Fruit fly (Drosophila melanogaster) whole organism, wandering third instar larva: ENCODE results near the gene da.

ENCODE experiments used
- Abd-B ChIP-seq: fragments of >200 bp; optimal IDR thresholded peaks from 2 replicates; lab custom pipeline; 2017; ENCODE audit warnings: missing biosample characterization, missing genetic modification characterization
- CG9705 ChIP-seq: fragments of 200-800 bp; sonication (Bioruptor generic); optimal IDR thresholded peaks from 2 replicates; lab custom pipeline; 2018; ENCODE audit warnings: missing biosample characterization, mild to moderate bottlenecking, missing genetic modification characterization
- CrebA ChIP-seq: fragments of 200-800 bp; sonication (Bioruptor generic); optimal IDR thresholded peaks from 2 replicates; lab custom pipeline; 2016; ENCODE audit warnings: missing biosample characterization, mild to moderate bottlenecking, missing genetic modification characterization, borderline replicate concordance
- Dfd ChIP-seq: fragments of >200 bp; optimal IDR thresholded peaks from 2 replicates; lab custom pipeline; 2017; ENCODE audit warnings: missing biosample characterization, missing genetic modification characterization
- Dif ChIP-seq: fragments of 200-275, 200-300 bp; sonication (Bioruptor generic); optimal IDR thresholded peaks from 2 replicates; lab custom pipeline; 2018; ENCODE audit warnings: missing biosample characterization, missing genetic modification characterization; ENCODE audit not compliant: partially characterized antibody
- GATAd ChIP-seq: sonication (Bioruptor generic); optimal IDR thresholded peaks from 2 replicates; lab custom pipeline; 2016; ENCODE audit warnings: missing biosample characterization, missing genetic modification characterization
- HLH106 ChIP-seq: fragments of 200-800 bp; optimal IDR thresholded peaks from 3 replicates; lab custom pipeline; 2019; ENCODE audit warnings: missing biosample characterization, mild to moderate bottlenecking, missing genetic modification characterization, moderate library complexity
- Hnf4 ChIP-seq: fragments of 200-800 bp; sonication (Bioruptor generic); optimal IDR thresholded peaks from 2 replicates; lab custom pipeline; 2016; ENCODE audit warnings: missing biosample characterization, mild to moderate bottlenecking, missing genetic modification characterization
- Hr78 ChIP-seq: fragments of >200 bp; optimal IDR thresholded peaks from 2 replicates; lab custom pipeline; 2017; ENCODE audit warnings: missing biosample characterization, missing genetic modification characterization
- Hr83 ChIP-seq: fragments of 200-300 bp; sonication (Bioruptor generic); optimal IDR thresholded peaks from 2 replicates; lab custom pipeline; 2016; ENCODE audit warnings: missing biosample characterization, mild to moderate bottlenecking, missing genetic modification characterization, moderate library complexity; ENCODE audit not compliant: poor library complexity, severe bottlenecking
- Jra ChIP-seq: sonication (Bioruptor generic); optimal IDR thresholded peaks from 2 replicates; lab custom pipeline; 2016; ENCODE audit warnings: missing biosample characterization, missing genetic modification characterization
- Mio ChIP-seq: sonication (Bioruptor generic); optimal IDR thresholded peaks from 2 replicates; lab custom pipeline; 2016; ENCODE audit warnings: missing biosample characterization, missing genetic modification characterization
- Myc ChIP-seq: fragments of >200 bp; optimal IDR thresholded peaks from 2 replicates; lab custom pipeline; 2017
- N ChIP-seq: fragments of >200 bp; optimal IDR thresholded peaks from 2 replicates; lab custom pipeline; 2018; ENCODE audit warnings: missing biosample characterization, missing external identifiers, missing genetic modification characterization
- OdsH ChIP-seq: fragments of 200-800 bp; sonication (Bioruptor generic); optimal IDR thresholded peaks from 2 replicates; lab custom pipeline; 2016; ENCODE audit warnings: missing biosample characterization, mild to moderate bottlenecking, missing genetic modification characterization
- Rel ChIP-seq, 2 experiments: fragments of 200-800 bp; sonication (Bioruptor generic) in 1 of 2; optimal IDR thresholded peaks; 2 replicates in 1 of 2; 3 replicates in 1 of 2; lab custom pipeline; 2016 to 2019; ENCODE audit warnings: mild to moderate bottlenecking in 2 of 2, missing biosample characterization in 2 of 2, missing genetic modification characterization in 2 of 2, moderate library complexity in 1 of 2
- Sp1 ChIP-seq: fragments of 200-800 bp; sonication (Bioruptor generic); optimal IDR thresholded peaks from 3 replicates; lab custom pipeline; 2019; ENCODE audit warnings: missing biosample characterization, mild to moderate bottlenecking, missing genetic modification characterization, moderate library complexity
- Vsx2 ChIP-seq: fragments of 200-300, 225-300 bp; sonication (Bioruptor generic); optimal IDR thresholded peaks from 2 replicates; lab custom pipeline; 2018; ENCODE audit warnings: missing biosample characterization, missing genetic modification characterization; ENCODE audit not compliant: partially characterized antibody
- br ChIP-seq: fragments of 200-800 bp; sonication (Bioruptor generic); optimal IDR thresholded peaks from 2 replicates; lab custom pipeline; 2016; ENCODE audit warnings: missing biosample characterization, missing genetic modification characterization
- brk ChIP-seq: fragments of 200-800 bp; sonication (Bioruptor generic); optimal IDR thresholded peaks from 2 replicates; lab custom pipeline; 2016; ENCODE audit warnings: missing biosample characterization, mild to moderate bottlenecking, missing genetic modification characterization
- dl ChIP-seq, 2 experiments: fragments of 175-275, 200-275 bp in 1 of 2; fragments of 200-275 bp in 1 of 2; sonication (Bioruptor generic); optimal IDR thresholded peaks; lab custom pipeline; 2018; ENCODE audit warnings: mild to moderate bottlenecking in 2 of 2, missing biosample characterization in 2 of 2, missing genetic modification characterization in 2 of 2, moderate library complexity in 2 of 2; ENCODE audit not compliant: partially characterized antibody in 2 of 2, insufficient read depth in 1 of 2
- dmrt93B ChIP-seq: fragments of 200-800 bp; sonication (Bioruptor generic); optimal IDR thresholded peaks from 2 replicates; lab custom pipeline; 2018; ENCODE audit warnings: missing biosample characterization, mild to moderate bottlenecking, missing genetic modification characterization
- dsf ChIP-seq: sonication (Bioruptor generic); optimal IDR thresholded peaks from 2 replicates; lab custom pipeline; 2016; ENCODE audit warnings: missing biosample characterization, missing genetic modification characterization, borderline replicate concordance
- ey ChIP-seq: fragments of 200-800 bp; sonication (Bioruptor generic); optimal IDR thresholded peaks from 2 replicates; lab custom pipeline; 2016; ENCODE audit warnings: missing biosample characterization, missing genetic modification characterization
- foxo ChIP-seq, 2 experiments: fragments of 200-800 bp; sonication (Bioruptor generic); optimal IDR thresholded peaks; 2 replicates in 1 of 2; 3 replicates in 1 of 2; lab custom pipeline; 2016 to 2017; ENCODE audit warnings: missing biosample characterization in 2 of 2, missing genetic modification characterization in 2 of 2
- fru ChIP-seq: fragments of 200-800 bp; sonication (Bioruptor generic); optimal IDR thresholded peaks from 3 replicates; lab custom pipeline; 2016; ENCODE audit warnings: missing biosample characterization, mild to moderate bottlenecking, missing genetic modification characterization
- h ChIP-seq: fragments of 200-800 bp; sonication (Bioruptor generic); optimal IDR thresholded peaks from 3 replicates; lab custom pipeline; 2016; ENCODE audit warnings: missing biosample characterization, mild to moderate bottlenecking, missing genetic modification characterization
- jim ChIP-seq: fragments of 175-275, 200-325 bp; sonication (Bioruptor generic); optimal IDR thresholded peaks from 2 replicates; lab custom pipeline; 2016; ENCODE audit warnings: missing biosample characterization, mild to moderate bottlenecking, missing genetic modification characterization
- lola ChIP-seq: fragments of >200 bp; optimal IDR thresholded peaks from 2 replicates; lab custom pipeline; 2017; ENCODE audit warnings: missing biosample characterization, missing genetic modification characterization
- pan ChIP-seq: fragments of >200 bp; optimal IDR thresholded peaks from 2 replicates; lab custom pipeline; 2017
- psq ChIP-seq: fragments of 200-800 bp; sonication (Bioruptor generic); optimal IDR thresholded peaks from 3 replicates; lab custom pipeline; 2017; ENCODE audit warnings: missing biosample characterization, mild to moderate bottlenecking, missing genetic modification characterization, moderate library complexity
- rgr ChIP-seq: fragments of 200-800 bp; sonication (Bioruptor generic); optimal IDR thresholded peaks from 3 replicates; lab custom pipeline; 2016; ENCODE audit warnings: missing biosample characterization, mild to moderate bottlenecking, missing genetic modification characterization
- sage ChIP-seq: fragments of 200-800 bp; sonication (Bioruptor generic); optimal IDR thresholded peaks from 2 replicates; lab custom pipeline; 2016; ENCODE audit warnings: missing biosample characterization, mild to moderate bottlenecking, missing genetic modification characterization
- sv ChIP-seq: fragments of 200-800 bp; sonication (Bioruptor generic); optimal IDR thresholded peaks from 3 replicates; lab custom pipeline; 2016; ENCODE audit warnings: missing biosample characterization, missing genetic modification characterization
- tai ChIP-seq: sonication (Bioruptor generic); optimal IDR thresholded peaks from 2 replicates; lab custom pipeline; 2016; ENCODE audit warnings: missing biosample characterization, missing genetic modification characterization
- usp ChIP-seq: fragments of >200 bp; optimal IDR thresholded peaks from 2 replicates; lab custom pipeline; 2017; ENCODE audit warnings: missing biosample characterization, missing genetic modification characterization
- woc ChIP-seq: sonication (Bioruptor generic); optimal IDR thresholded peaks from 2 replicates; lab custom pipeline; 2016; ENCODE audit warnings: missing biosample characterization, mild to moderate bottlenecking, missing genetic modification characterization

The da gene

dm6 chr2L:10387869-10388726, at the start of gene da:
Gene da (plus strand): TSS chr2L:10388105.
- no peak for TF ChIP-seq jim (GFP tag; lab: Kevin White, UChicago)
- no peak for TF ChIP-seq br (GFP tag; lab: Kevin White, UChicago)
- TF ChIP-seq woc = peak; percentile 64
- peak; percentile 12 for TF ChIP-seq CG9705 (GFP tag; lab: Kevin White, UChicago)
- no peak for TF ChIP-seq dmrt93B (GFP tag; lab: Kevin White, UChicago)
- no peak for TF ChIP-seq OdsH (GFP tag; lab: Kevin White, UChicago)
- peak; percentile 55 for TF ChIP-seq rgr
- peak; percentile 31 for TF ChIP-seq sage (GFP tag; lab: Kevin White, UChicago)
- TF ChIP-seq Myc (lab: Kevin White, UChicago) = no peak
- no peak for TF ChIP-seq GATAd (GFP tag; lab: Kevin White, UChicago)
- TF ChIP-seq sv (GFP tag; lab: Kevin White, UChicago) = peak; percentile 15
- no peak for TF ChIP-seq Mio
- TF ChIP-seq HLH106 = peak; percentile 61
- TF ChIP-seq Hnf4 = peak; percentile 52
- TF ChIP-seq foxo (GFP tag; optimal IDR thresholded peaks at IDR 0.05; lab: Kevin White, UChicago) = peak in 1 of 2 experiments; percentile 24
- no peak for TF ChIP-seq tai (GFP tag; lab: Kevin White, UChicago)
- TF ChIP-seq lola (GFP tag; lab: Kevin White, UChicago) = peak; percentile 69
- no peak for TF ChIP-seq Dfd (GFP tag; lab: Kevin White, UChicago)
- TF ChIP-seq Hr78 (GFP tag; lab: Kevin White, UChicago) = no peak
- peak; percentile 94 for TF ChIP-seq N (GFP tag; lab: Kevin White, UChicago)
- no peak for TF ChIP-seq usp (GFP tag; lab: Kevin White, UChicago)
- peak; percentile 33 for TF ChIP-seq ey
- TF ChIP-seq dsf (GFP tag; lab: Kevin White, UChicago) = no peak
- TF ChIP-seq h (GFP tag; lab: Kevin White, UChicago) = peak; percentile 56
- TF ChIP-seq brk (GFP tag; lab: Kevin White, UChicago) = no peak
- TF ChIP-seq pan (lab: Kevin White, UChicago) = no peak
- peak; percentile 47 for TF ChIP-seq Sp1 (GFP tag; lab: Kevin White, UChicago)
- no peak for TF ChIP-seq Rel (GFP tag; optimal IDR thresholded peaks at IDR 0.05; lab: Kevin White, UChicago)
- TF ChIP-seq Rel (tag; optimal IDR thresholded peaks at IDR 0.05; lab: Kevin White, UChicago) = peak; percentile 39
- TF ChIP-seq Jra (GFP tag; lab: Kevin White, UChicago) = peak; percentile 56
- no peak for TF ChIP-seq dl (GFP tag; optimal IDR thresholded peaks at IDR 0.05; lab: Kevin White, UChicago; ENCODE audit: insufficient read depth in 1 of 2, partially characterized antibody in 2 of 2)
- TF ChIP-seq fru (GFP tag; lab: Kevin White, UChicago) = peak; percentile 39
- TF ChIP-seq Hr83 (GFP tag; lab: Kevin White, UChicago) = no peak
- TF ChIP-seq psq (GFP tag; lab: Kevin White, UChicago) = peak; percentile 8
- TF ChIP-seq Vsx2 = no peak
- TF ChIP-seq Dif (GFP tag; lab: Kevin White, UChicago) = no peak
- TF ChIP-seq Abd-B (GFP tag; lab: Kevin White, UChicago) = no peak
- no peak for TF ChIP-seq CrebA (GFP tag; lab: Kevin White, UChicago)
- TF ChIP-seq, all 38 proteins: peak for 17

- TF ChIP-seq N (GFP tag; lab: Kevin White, UChicago) (peak; percentile 97), Hr83 (GFP tag; lab: Kevin White, UChicago) (peak; percentile 71), Rel (GFP tag; optimal IDR thresholded peaks at IDR 0.05; lab: Kevin White, UChicago) (no peak), Rel (tag; optimal IDR thresholded peaks at IDR 0.05; lab: Kevin White, UChicago) (peak; percentile 19), pan (lab: Kevin White, UChicago) (no peak), OdsH (GFP tag; lab: Kevin White, UChicago) (peak; percentile 24), Mio (no peak), foxo (GFP tag; optimal IDR thresholded peaks at IDR 0.05; lab: Kevin White, UChicago) (peak in 1 of 2 experiments; percentile 57), psq (GFP tag; lab: Kevin White, UChicago) (no peak), CG9705 (GFP tag; lab: Kevin White, UChicago) (no peak), dl (GFP tag; optimal IDR thresholded peaks at IDR 0.05; lab: Kevin White, UChicago; ENCODE audit: insufficient read depth in 1 of 2, partially characterized antibody in 2 of 2) (no peak), GATAd (GFP tag; lab: Kevin White, UChicago) (no peak), rgr (peak; percentile 48), sage (GFP tag; lab: Kevin White, UChicago) (peak; percentile 30), Hnf4 (peak; percentile 28), Hr78 (GFP tag; lab: Kevin White, UChicago) (peak; percentile 78), woc (peak; percentile 76), HLH106 (peak; percentile 20), Sp1 (GFP tag; lab: Kevin White, UChicago) (peak; percentile 19), h (GFP tag; lab: Kevin White, UChicago) (peak; percentile 46), lola (GFP tag; lab: Kevin White, UChicago) (no peak), dsf (GFP tag; lab: Kevin White, UChicago) (no peak), sv (GFP tag; lab: Kevin White, UChicago) (peak; percentile 4), Abd-B (GFP tag; lab: Kevin White, UChicago) (no peak)
Measured at dm6 chr2L:10339212-10339721, 48.6 kb upstream of the da start, which contains the start of gene SamDC. Gene SamDC (plus strand): TSS chr2L:10339457.
